Worm (Caenorhabditis elegans) whole organism, early embryonic: ENCODE data around the gene F17C8.6.
A peak's percentile ranks its signal among the peaks of the same experiment; 100 is the strongest.

Experiments used
- B0310.2 ChIP-seq: sonication (generic microtip); optimal IDR thresholded peaks from 2 replicates; lab custom pipeline; 2016; ENCODE audit warnings: mild to moderate bottlenecking, missing genetic modification characterization, missing compliant biosample characterization
- F13C5.2 ChIP-seq: sonication (generic microtip); optimal IDR thresholded peaks from 2 replicates; lab custom pipeline; 2017; ENCODE audit warnings: mild to moderate bottlenecking, missing genetic modification characterization, inconsistent platforms, missing compliant biosample characterization
- aly-1 ChIP-seq: sonication (generic microtip); optimal IDR thresholded peaks from 2 replicates; lab custom pipeline; 2016; ENCODE audit warnings: missing genetic modification characterization, missing compliant biosample characterization
- ama-1 ChIP-seq: fragments of 150-350 bp; optimal IDR thresholded peaks from 2 replicates; lab custom pipeline; 2014
- ceh-13 ChIP-seq: fragments of 200-800 bp; sonication (Bioruptor generic); optimal IDR thresholded peaks from 2 replicates; lab custom pipeline; 2018; ENCODE audit warnings: mild to moderate bottlenecking, missing genetic modification characterization, missing compliant biosample characterization
- ceh-36 ChIP-seq: sonication (generic microtip); optimal IDR thresholded peaks from 2 replicates; lab custom pipeline; 2016; ENCODE audit warnings: missing genetic modification characterization, inconsistent platforms, missing compliant biosample characterization
- ets-7 ChIP-seq: sonication (generic microtip); optimal IDR thresholded peaks from 2 replicates; lab custom pipeline; 2016; ENCODE audit warnings: missing genotype, missing genetic modification characterization, missing compliant biosample characterization
- flt-1 ChIP-seq: fragments of 200-800 bp; sonication (Bioruptor generic); IDR thresholded peaks from 2 replicates; pipeline ENCODE4 v1.3.6; 2022; ENCODE audit warnings: missing genetic modification characterization, missing compliant biosample characterization
- hmbx-1 ChIP-seq: sonication (generic microtip); optimal IDR thresholded peaks from 2 replicates; lab custom pipeline; 2016; ENCODE audit warnings: mild to moderate bottlenecking, missing genetic modification characterization, missing compliant biosample characterization
- hmg-4 ChIP-seq: fragments of 200-800 bp; sonication (Bioruptor generic); optimal IDR thresholded peaks from 2 replicates; lab custom pipeline; 2018; ENCODE audit warnings: mild to moderate bottlenecking, missing genetic modification characterization, missing compliant biosample characterization
- hnd-1 ChIP-seq: sonication (generic microtip); optimal IDR thresholded peaks from 2 replicates; lab custom pipeline; 2016; ENCODE audit warnings: missing genetic modification characterization, missing compliant biosample characterization
- pes-1 ChIP-seq: fragments of 200-800 bp; sonication (Bioruptor generic); IDR thresholded peaks from 2 replicates; pipeline ENCODE4 v1.3.6; 2022; ENCODE audit warnings: missing genetic modification reagents, missing genetic modification characterization, missing compliant biosample characterization
- scrt-1 ChIP-seq: fragments of 200-800 bp; sonication (Bioruptor generic); IDR thresholded peaks from 2 replicates; pipeline ENCODE4 v1.3.6; 2022; ENCODE audit warnings: missing genetic modification characterization, missing compliant biosample characterization
- sea-1 ChIP-seq: fragments of 200-800 bp; sonication (Bioruptor generic); conservative IDR thresholded peaks from 2 replicates; pipeline ENCODE4 v1.3.6; 2022; ENCODE audit warnings: missing genetic modification characterization, missing compliant biosample characterization
- tbx-11 ChIP-seq: fragments of 200-800 bp; sonication (Bioruptor generic); IDR thresholded peaks from 2 replicates; pipeline ENCODE4 v1.3.6; 2022; ENCODE audit warnings: missing genetic modification characterization, missing compliant biosample characterization
- tbx-37 ChIP-seq: fragments of 200-800 bp; sonication (Bioruptor generic); conservative IDR thresholded peaks from 2 replicates; pipeline ENCODE4 v1.3.6; 2022; ENCODE audit warnings: missing genetic modification reagents, missing genetic modification characterization, missing compliant biosample characterization
- tra-4 ChIP-seq: sonication (generic microtip); optimal IDR thresholded peaks from 2 replicates; lab custom pipeline; 2017; ENCODE audit warnings: missing genetic modification characterization, missing compliant biosample characterization

F17C8.6 gene

DNA sequence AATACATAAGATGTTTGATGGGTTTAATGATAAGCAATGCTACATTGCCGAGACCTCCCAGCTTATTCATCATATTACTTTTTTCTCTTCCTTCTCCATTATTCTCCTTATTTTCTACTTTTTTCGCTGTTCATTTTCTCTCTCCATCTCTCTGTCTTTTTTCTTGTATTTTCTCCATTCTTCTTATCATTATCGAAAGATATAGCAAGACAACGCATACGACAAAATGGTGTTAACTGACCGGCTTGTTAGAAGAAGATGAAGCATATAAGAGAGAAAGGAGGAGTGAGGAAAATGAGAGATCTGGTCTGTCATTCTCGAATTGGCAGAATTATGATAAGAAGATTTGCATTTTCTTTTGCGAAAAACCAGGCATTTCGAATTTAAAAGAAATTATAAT, 21.0 kb upstream of the F17C8.6 start:
- TF ChIP-seq flt-1 (GFP tag; lab: Robert Waterston, UW), result no peak

- TF ChIP-seq sea-1 (GFP tag; lab: Robert Waterston, UW) (no peak), F13C5.2 (tag; lab: Kevin White, UChicago) (no peak), flt-1 (GFP tag; lab: Robert Waterston, UW) (no peak), tbx-11 (no peak), hmg-4 (GFP tag; lab: Kevin White, UChicago) (no peak), B0310.2 (tag; lab: Kevin White, UChicago) (no peak), ceh-13 (GFP tag; lab: Kevin White, UChicago) (no peak), scrt-1 (GFP tag; lab: Robert Waterston, UW) (no peak), ama-1 (lab: Kevin White, UChicago) (no peak), hmbx-1 (tag; lab: Kevin White, UChicago) (no peak), ets-7 (tag; lab: Kevin White, UChicago) (no peak), ceh-36 (no peak), aly-1 (no peak), pes-1 (no peak), tra-4 (tag; lab: Kevin White, UChicago) (no peak), tbx-37 (no peak), hnd-1 (no peak)
Measured at ce11 chrIII:4765474-4765873, 19.6 kb upstream of the F17C8.6 start, which contains the start of gene B0393.5. TSS of gene B0393.5 (plus strand) at chrIII:4765774.

DNA sequence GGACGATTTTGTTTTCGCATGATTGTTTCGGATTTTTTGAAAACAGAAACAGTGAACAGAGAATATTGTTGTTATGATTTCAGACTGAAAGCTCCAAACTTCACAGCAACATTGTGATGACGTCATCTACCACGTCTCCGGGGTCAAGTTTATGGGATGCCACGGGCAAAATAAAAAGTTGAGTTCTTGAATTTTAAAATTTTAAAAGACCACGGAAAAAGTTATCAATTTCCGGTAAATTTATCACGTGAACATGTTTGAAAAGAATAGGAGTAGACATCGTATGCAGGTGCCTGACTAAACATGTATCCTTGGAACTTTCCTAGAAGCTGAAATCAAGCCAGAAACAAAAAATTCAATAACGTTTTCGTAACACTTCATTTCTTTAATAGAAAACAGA, 17.7 kb upstream of the F17C8.6 start, which contains the start of gene B0393.4:
TSS of gene B0393.4 (minus strand) at position 101 of the 400 bp plus-strand sequence.
- no peak for TF ChIP-seq hmg-4 (GFP tag; lab: Kevin White, UChicago)
- no peak for TF ChIP-seq hmbx-1 (tag; lab: Kevin White, UChicago)
- no peak for TF ChIP-seq hnd-1
- no peak for TF ChIP-seq pes-1
- TF ChIP-seq ets-7 (tag; lab: Kevin White, UChicago), result no peak
- no peak for TF ChIP-seq F13C5.2 (tag; lab: Kevin White, UChicago)
- TF ChIP-seq tra-4 (tag; lab: Kevin White, UChicago), result no peak
- no peak for TF ChIP-seq B0310.2 (tag; lab: Kevin White, UChicago)
- TF ChIP-seq scrt-1 (GFP tag; lab: Robert Waterston, UW), result no peak
- no peak for TF ChIP-seq tbx-37
- TF ChIP-seq tbx-11, result no peak
- no peak for TF ChIP-seq aly-1

ce11 chrIII:4762846-4763245, 17.0 kb upstream of the F17C8.6 start:
- TF ChIP-seq pes-1 (no peak), ets-7 (tag; lab: Kevin White, UChicago) (no peak), F13C5.2 (tag; lab: Kevin White, UChicago) (no peak), ceh-13 (GFP tag; lab: Kevin White, UChicago) (no peak), B0310.2 (tag; lab: Kevin White, UChicago) (no peak), scrt-1 (GFP tag; lab: Robert Waterston, UW) (no peak), flt-1 (GFP tag; lab: Robert Waterston, UW) (no peak), tbx-11 (no peak), ceh-36 (no peak), ama-1 (lab: Kevin White, UChicago) (no peak), tra-4 (tag; lab: Kevin White, UChicago) (no peak), aly-1 (no peak), hmg-4 (GFP tag; lab: Kevin White, UChicago) (no peak), sea-1 (GFP tag; lab: Robert Waterston, UW) (no peak), tbx-37 (no peak)

DNA sequence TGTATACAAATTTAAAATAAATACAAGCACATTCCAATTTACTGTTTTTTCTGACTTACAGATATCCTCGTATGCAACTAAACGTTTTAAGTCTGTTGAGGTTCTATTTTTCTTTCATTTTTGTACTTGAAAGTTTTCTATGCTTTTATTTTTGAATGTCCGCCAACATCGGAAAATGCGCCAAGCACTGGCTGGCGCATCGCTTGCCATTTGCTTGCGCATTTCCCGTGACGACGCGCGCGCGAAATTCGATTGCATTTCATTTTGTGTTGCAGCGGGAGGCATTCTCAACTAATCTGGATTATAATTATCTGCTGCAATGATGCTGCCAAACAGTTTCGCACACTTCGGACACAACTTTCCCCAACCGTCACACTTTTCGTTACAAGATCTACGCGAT, 11.1 kb upstream of the F17C8.6 start, which contains the start of gene fbxl-2:
TSS of gene fbxl-2 (plus strand) at position 278 of the 400 bp plus-strand sequence.
- TF ChIP-seq ceh-13 (GFP tag; lab: Kevin White, UChicago) (no peak), pes-1 (no peak), tra-4 (tag; lab: Kevin White, UChicago) (no peak), hmbx-1 (tag; lab: Kevin White, UChicago) (no peak), sea-1 (GFP tag; lab: Robert Waterston, UW) (peak; percentile 44; the same call in 1 of the 2 replicates), B0310.2 (tag; lab: Kevin White, UChicago) (peak; percentile 34), flt-1 (GFP tag; lab: Robert Waterston, UW) (peak; percentile 80; the same call in 1 of the 2 replicates), ceh-36 (peak; percentile 56), ets-7 (tag; lab: Kevin White, UChicago) (peak; percentile 10), F13C5.2 (tag; lab: Kevin White, UChicago) (peak; percentile 94), aly-1 (no peak), ama-1 (lab: Kevin White, UChicago) (no peak), tbx-11 (peak; percentile 56; the same call in 1 of the 2 replicates), tbx-37 (no peak), scrt-1 (GFP tag; lab: Robert Waterston, UW) (0 out of 2 replicates have a peak, but pooled peaks have one; percentile 65), hmg-4 (GFP tag; lab: Kevin White, UChicago) (peak; percentile 71), hnd-1 (peak; percentile 40)

ce11 chrIII:4754001-4754561, 8.2 kb upstream of the F17C8.6 start, which contains the start of the genes rps-0 and rbg-3:
TSS of gene rps-0 (minus strand) at chrIII:4754051.
TSS of gene rbg-3 (plus strand) at chrIII:4754424.
- TF ChIP-seq F13C5.2 (tag; lab: Kevin White, UChicago) (peak; percentile 80), tra-4 (tag; lab: Kevin White, UChicago) (no peak)

DNA sequence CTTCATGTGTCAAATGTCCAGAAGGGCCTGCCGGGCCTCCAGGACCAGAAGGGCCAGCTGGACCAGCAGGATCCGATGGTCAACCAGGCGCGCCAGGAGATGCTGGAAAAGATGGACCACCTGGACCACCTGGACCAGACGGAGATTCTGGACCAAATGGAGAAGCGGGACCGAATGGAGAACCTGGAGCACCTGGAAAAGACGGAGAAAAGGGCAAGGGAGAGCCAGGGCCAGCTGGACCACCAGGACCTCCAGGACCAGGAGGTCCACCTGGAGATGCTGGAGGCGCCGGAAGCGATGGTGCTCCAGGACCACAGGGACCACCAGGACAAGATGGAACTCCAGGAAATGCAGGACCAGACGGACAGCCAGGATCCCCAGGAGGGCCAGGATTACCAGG, 2.8 kb upstream of the F17C8.6 start:
- TF ChIP-seq hnd-1 (no peak), tra-4 (tag; lab: Kevin White, UChicago) (no peak), hmg-4 (GFP tag; lab: Kevin White, UChicago) (no peak)

DNA sequence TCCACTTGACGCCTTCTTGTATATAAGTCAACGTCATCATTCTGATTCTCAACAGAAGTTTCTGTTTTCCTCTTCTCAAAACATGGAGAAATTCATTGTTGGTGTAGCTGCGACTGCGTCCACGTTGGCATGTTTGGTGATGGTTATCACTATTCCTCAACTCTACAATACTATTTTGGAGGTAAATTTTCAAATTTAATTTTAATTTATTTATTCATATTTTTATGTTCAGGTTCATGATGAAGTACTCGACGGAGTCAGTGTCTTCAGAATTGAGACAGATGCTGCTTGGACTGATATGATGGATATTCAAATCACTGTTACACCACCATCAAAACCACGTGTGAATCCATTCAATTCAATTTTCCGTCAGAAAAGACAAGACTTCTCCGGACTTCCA, 2.3 kb upstream of the F17C8.6 start, which contains the start of gene col-89:
TSS of gene col-89 (plus strand) at position 19 of the 400 bp plus-strand sequence.
- TF ChIP-seq ama-1 (lab: Kevin White, UChicago), result no peak
- TF ChIP-seq flt-1 (GFP tag; lab: Robert Waterston, UW), result no peak
- no peak for TF ChIP-seq hnd-1
- no peak for TF ChIP-seq ceh-36
- TF ChIP-seq pes-1, result no peak
- no peak for TF ChIP-seq hmg-4 (GFP tag; lab: Kevin White, UChicago)
- TF ChIP-seq tra-4 (tag; lab: Kevin White, UChicago), result no peak
- no peak for TF ChIP-seq ets-7 (tag; lab: Kevin White, UChicago)
- TF ChIP-seq aly-1, result no peak
- no peak for TF ChIP-seq ceh-13 (GFP tag; lab: Kevin White, UChicago)
- no peak for TF ChIP-seq sea-1 (GFP tag; lab: Robert Waterston, UW)
- TF ChIP-seq B0310.2 (tag; lab: Kevin White, UChicago), result no peak
- no peak for TF ChIP-seq F13C5.2 (tag; lab: Kevin White, UChicago)
- TF ChIP-seq hmbx-1 (tag; lab: Kevin White, UChicago), result no peak
